Worm (Caenorhabditis elegans): Measurements from ENCODE around the gene exos-8.

Gene exos-8

ce11 chrII:6718221-6718620 is 23.3 kb upstream of the exos-8 start, which contains the start of gene tsp-10:
tsp-10 (plus strand) TSS chrII:6718586.
- TF ChIP-seq tbx-11 (GFP tag; IDR thresholded peaks at IDR 0.05) (no peak), tra-4 (tag; optimal IDR thresholded peaks at IDR 0.05) (no peak), hmbx-1 (tag; optimal IDR thresholded peaks at IDR 0.05) (no peak), ceh-13 (GFP tag; optimal IDR thresholded peaks at IDR 0.05) (no peak), hnd-1 (tag; optimal IDR thresholded peaks at IDR 0.05) (no peak), ama-1 (optimal IDR thresholded peaks at IDR 0.05) (no peak), sea-1 (GFP tag; conservative IDR thresholded peaks at IDR 0.05) (no peak)

- TF ChIP-seq sea-1 (GFP tag; conservative IDR thresholded peaks at IDR 0.05) (no peak; the same call in 1 of the 2 replicates), tbx-37 (GFP tag; conservative IDR thresholded peaks at IDR 0.05) (peak; percentile 62), flt-1 (GFP tag; IDR thresholded peaks at IDR 0.05) (0 out of 2 replicates have a peak, but pooled peaks have one; percentile 14), pes-1 (GFP tag; IDR thresholded peaks at IDR 0.05) (peak; percentile 68), ceh-13 (GFP tag; optimal IDR thresholded peaks at IDR 0.05) (no peak), hmg-4 (GFP tag; optimal IDR thresholded peaks at IDR 0.05) (peak; percentile 36), F13C5.2 (tag; optimal IDR thresholded peaks at IDR 0.05) (peak; percentile 3), hnd-1 (tag; optimal IDR thresholded peaks at IDR 0.05) (peak; percentile 2), tra-4 (tag; optimal IDR thresholded peaks at IDR 0.05) (no peak), B0310.2 (tag; optimal IDR thresholded peaks at IDR 0.05) (no peak), aly-1 (tag; optimal IDR thresholded peaks at IDR 0.05) (no peak), tbx-11 (GFP tag; IDR thresholded peaks at IDR 0.05) (0 out of 2 replicates have a peak, but pooled peaks have one; percentile 49)
These were observed 19.9 kb upstream of the exos-8 start for ce11 chrII:6721581-6721980.

- no peak for TF ChIP-seq tbx-37 (GFP tag; conservative IDR thresholded peaks at IDR 0.05)
- TF ChIP-seq sea-1 (GFP tag; conservative IDR thresholded peaks at IDR 0.05) = no peak
- TF ChIP-seq aly-1 (tag; optimal IDR thresholded peaks at IDR 0.05) = no peak
- no peak for TF ChIP-seq hmbx-1 (tag; optimal IDR thresholded peaks at IDR 0.05)
- TF ChIP-seq ets-7 (tag; optimal IDR thresholded peaks at IDR 0.05) = no peak
- no peak for TF ChIP-seq flt-1 (GFP tag; IDR thresholded peaks at IDR 0.05)
- no peak for TF ChIP-seq ceh-13 (GFP tag; optimal IDR thresholded peaks at IDR 0.05)
These were observed 14.7 kb upstream of the exos-8 start for ce11 chrII:6726814-6727213.

ce11 chrII:6729331-6729730 is 12.2 kb upstream of the exos-8 start, which contains the start of gene T14B4.8:
T14B4.8 (minus strand) TSS chrII:6729390.
- TF ChIP-seq scrt-1 (GFP tag; IDR thresholded peaks at IDR 0.05) = no peak
- no peak for TF ChIP-seq flt-1 (GFP tag; IDR thresholded peaks at IDR 0.05)
- no peak for TF ChIP-seq tbx-37 (GFP tag; conservative IDR thresholded peaks at IDR 0.05)
- no peak for TF ChIP-seq tbx-11 (GFP tag; IDR thresholded peaks at IDR 0.05)
- no peak for TF ChIP-seq ceh-36 (tag; optimal IDR thresholded peaks at IDR 0.05)
- TF ChIP-seq sea-1 (GFP tag; conservative IDR thresholded peaks at IDR 0.05) = no peak
- TF ChIP-seq ets-7 (tag; optimal IDR thresholded peaks at IDR 0.05) = no peak
- TF ChIP-seq tra-4 (tag; optimal IDR thresholded peaks at IDR 0.05) = no peak
- TF ChIP-seq B0310.2 (tag; optimal IDR thresholded peaks at IDR 0.05) = no peak
- no peak for TF ChIP-seq aly-1 (tag; optimal IDR thresholded peaks at IDR 0.05)
- TF ChIP-seq ama-1 (optimal IDR thresholded peaks at IDR 0.05) = no peak
- TF ChIP-seq hnd-1 (tag; optimal IDR thresholded peaks at IDR 0.05) = no peak
- no peak for TF ChIP-seq ceh-13 (GFP tag; optimal IDR thresholded peaks at IDR 0.05)
- no peak for TF ChIP-seq hmbx-1 (tag; optimal IDR thresholded peaks at IDR 0.05)

- no peak for TF ChIP-seq hnd-1 (tag; optimal IDR thresholded peaks at IDR 0.05)
- no peak for TF ChIP-seq pes-1 (GFP tag; IDR thresholded peaks at IDR 0.05)
- TF ChIP-seq F13C5.2 (tag; optimal IDR thresholded peaks at IDR 0.05) = no peak
These were observed 7.8 kb upstream of the exos-8 start, which contains the start of gene T14B4.9 for ce11 chrII:6733718-6734117. T14B4.9 (minus strand) TSS chrII:6733818.

- TF ChIP-seq B0310.2 (tag; optimal IDR thresholded peaks at IDR 0.05) (no peak), F13C5.2 (tag; optimal IDR thresholded peaks at IDR 0.05) (peak; percentile 62), tbx-37 (GFP tag; conservative IDR thresholded peaks at IDR 0.05) (peak; percentile 55; the same call in 1 of the 2 replicates)
These were observed 6.8 kb upstream of the exos-8 start, which contains the start of gene T14B4.3 for ce11 chrII:6734674-6735073. T14B4.3 (plus strand) TSS chrII:6734937.

ce11 chrII:6736066-6736465 is 5.4 kb upstream of the exos-8 start, which contains the start of gene mrps-18.C:
mrps-18.C (plus strand) TSS chrII:6736203.
- TF ChIP-seq tra-4 (tag; optimal IDR thresholded peaks at IDR 0.05) (no peak), tbx-37 (GFP tag; conservative IDR thresholded peaks at IDR 0.05) (no peak), ama-1 (optimal IDR thresholded peaks at IDR 0.05) (no peak), tbx-11 (GFP tag; IDR thresholded peaks at IDR 0.05) (no peak), ets-7 (tag; optimal IDR thresholded peaks at IDR 0.05) (no peak), hmg-4 (GFP tag; optimal IDR thresholded peaks at IDR 0.05) (no peak), flt-1 (GFP tag; IDR thresholded peaks at IDR 0.05) (no peak), ceh-36 (tag; optimal IDR thresholded peaks at IDR 0.05) (no peak), hmbx-1 (tag; optimal IDR thresholded peaks at IDR 0.05) (no peak), aly-1 (tag; optimal IDR thresholded peaks at IDR 0.05) (no peak), ceh-13 (GFP tag; optimal IDR thresholded peaks at IDR 0.05) (no peak), pes-1 (GFP tag; IDR thresholded peaks at IDR 0.05) (no peak)

- TF ChIP-seq tra-4 (tag; optimal IDR thresholded peaks at IDR 0.05) = no peak
- TF ChIP-seq pes-1 (GFP tag; IDR thresholded peaks at IDR 0.05) = no peak
- TF ChIP-seq aly-1 (tag; optimal IDR thresholded peaks at IDR 0.05) = no peak
- TF ChIP-seq scrt-1 (GFP tag; IDR thresholded peaks at IDR 0.05) = no peak
- no peak for TF ChIP-seq hmg-4 (GFP tag; optimal IDR thresholded peaks at IDR 0.05)
- no peak for TF ChIP-seq hmbx-1 (tag; optimal IDR thresholded peaks at IDR 0.05)
- no peak for TF ChIP-seq tbx-37 (GFP tag; conservative IDR thresholded peaks at IDR 0.05)
- TF ChIP-seq B0310.2 (tag; optimal IDR thresholded peaks at IDR 0.05) = no peak
- no peak for TF ChIP-seq F13C5.2 (tag; optimal IDR thresholded peaks at IDR 0.05)
- TF ChIP-seq ama-1 (optimal IDR thresholded peaks at IDR 0.05) = no peak
- no peak for TF ChIP-seq ceh-13 (GFP tag; optimal IDR thresholded peaks at IDR 0.05)
- no peak for TF ChIP-seq flt-1 (GFP tag; IDR thresholded peaks at IDR 0.05)
- TF ChIP-seq hnd-1 (tag; optimal IDR thresholded peaks at IDR 0.05) = no peak
- no peak for TF ChIP-seq sea-1 (GFP tag; conservative IDR thresholded peaks at IDR 0.05)
These were observed 4.9 kb upstream of the exos-8 start, which contains the start of gene T14B4.1 for ce11 chrII:6736604-6737003. T14B4.1 (plus strand) TSS chrII:6736904.

All from whole organism, early embryonic.